Fruit fly (Drosophila melanogaster) whole organism, embryonic: ENCODE measurements around the gene RpS25.

ENCODE experiments used
- Ada2b ChIP-seq: fragments of 200-800 bp; sonication (Bioruptor generic); IDR thresholded peaks from 2 replicates; pipeline ENCODE4 v1.3.6; 2022; ENCODE audit warnings: missing biosample characterization, missing genetic modification characterization
- Adf1 ChIP-seq: fragments of 200-800 bp; sonication (Bioruptor generic); IDR thresholded peaks from 2 replicates; pipeline ENCODE4 v1.3.6; 2022; ENCODE audit warnings: missing biosample characterization, missing genetic modification characterization
- CG10654 ChIP-seq: fragments of 200-800 bp; sonication (Bioruptor generic); optimal IDR thresholded peaks from 2 replicates; lab custom pipeline; 2016; ENCODE audit warnings: missing biosample characterization, missing genetic modification characterization
- CG11398 ChIP-seq: fragments of 200-800 bp; sonication (Bioruptor generic); optimal IDR thresholded peaks from 2 replicates; lab custom pipeline; 2016; ENCODE audit warnings: missing biosample characterization, missing genetic modification characterization
- CG1233 ChIP-seq: fragments of 200-800 bp; sonication (Bioruptor generic); optimal IDR thresholded peaks from 4 replicates; lab custom pipeline; 2018; ENCODE audit warnings: missing biosample characterization, mild to moderate bottlenecking, missing genetic modification characterization
- CG13775 ChIP-seq: fragments of 200-800 bp; sonication (Bioruptor generic); optimal IDR thresholded peaks from 3 replicates; lab custom pipeline; 2017; ENCODE audit warnings: missing biosample characterization, mild to moderate bottlenecking, missing genetic modification characterization
- CG15479 ChIP-seq: fragments of 200-800 bp; sonication (Bioruptor generic); optimal IDR thresholded peaks from 3 replicates; lab custom pipeline; 2019; ENCODE audit warnings: missing biosample characterization, mild to moderate bottlenecking, missing genetic modification characterization, moderate library complexity
- CG16863 ChIP-seq: fragments of 200-800 bp; sonication (Bioruptor generic); optimal IDR thresholded peaks from 3 replicates; lab custom pipeline; 2016; ENCODE audit warnings: missing biosample characterization, missing genetic modification characterization
- CG17361 ChIP-seq: fragments of 200-800 bp; sonication (Bioruptor generic); IDR thresholded peaks from 3 replicates; pipeline ENCODE4 v1.3.6; 2022; ENCODE audit warnings: missing biosample characterization, missing genetic modification characterization
- CG2712 ChIP-seq: fragments of 200-800 bp; optimal IDR thresholded peaks from 3 replicates; lab custom pipeline; 2019; ENCODE audit warnings: missing biosample characterization, mild to moderate bottlenecking, missing genetic modification characterization, moderate library complexity
- CG2875 ChIP-seq: fragments of 200-800 bp; sonication (Bioruptor generic); optimal IDR thresholded peaks from 2 replicates; lab custom pipeline; 2017; ENCODE audit warnings: missing biosample characterization, mild to moderate bottlenecking, missing genetic modification characterization, missing genetic modification reagents
- CG3281 ChIP-seq: fragments of 200-800 bp; sonication (Bioruptor generic); optimal IDR thresholded peaks from 3 replicates; lab custom pipeline; 2017; ENCODE audit warnings: missing biosample characterization, mild to moderate bottlenecking, missing genetic modification characterization
- CG3726 ChIP-seq: fragments of 200-800 bp; sonication (Bioruptor generic); IDR thresholded peaks from 3 replicates; pipeline ENCODE4, ENCODE4 v1.3.6; 2022; ENCODE audit warnings: missing biosample characterization, missing genetic modification characterization
- CG4282 ChIP-seq: fragments of 200-800 bp; sonication (Bioruptor generic); optimal IDR thresholded peaks from 2 replicates; lab custom pipeline; 2016; ENCODE audit warnings: missing biosample characterization, missing genetic modification characterization
- CG4360 ChIP-seq: fragments of 200-800 bp; sonication (Bioruptor generic); IDR thresholded peaks from 2 replicates; pipeline ENCODE4 v1.3.6; 2022; ENCODE audit warnings: missing biosample characterization, missing genetic modification characterization
- CG4707 ChIP-seq: fragments of 200-800 bp; sonication (Bioruptor generic); optimal IDR thresholded peaks from 2 replicates; lab custom pipeline; 2018; ENCODE audit warnings: missing biosample characterization, mild to moderate bottlenecking, missing genetic modification characterization, moderate library complexity
- CG5953 ChIP-seq: fragments of 200-800 bp; sonication (Bioruptor generic); IDR thresholded peaks from 2 replicates; pipeline ENCODE4 v1.3.6; 2022; ENCODE audit warnings: missing biosample characterization, missing genetic modification characterization
- CG7357 ChIP-seq: fragments of 200-800 bp; sonication (Bioruptor generic); IDR thresholded peaks from 3 replicates; pipeline ENCODE4 v1.3.6; 2022; ENCODE audit warnings: missing biosample characterization, missing genetic modification characterization
- CG7786 ChIP-seq: fragments of 200-800 bp; sonication (Bioruptor generic); optimal IDR thresholded peaks from 2 replicates; lab custom pipeline; 2016; ENCODE audit warnings: missing biosample characterization, missing genetic modification characterization
- CG7839 ChIP-seq: fragments of 200-800 bp; sonication (Bioruptor generic); optimal IDR thresholded peaks from 3 replicates; lab custom pipeline; 2018; ENCODE audit warnings: missing biosample characterization, mild to moderate bottlenecking, missing genetic modification characterization, moderate library complexity
- CG7928 ChIP-seq: fragments of 200-800 bp; sonication (Bioruptor generic); optimal IDR thresholded peaks from 2 replicates; lab custom pipeline; 2017; ENCODE audit warnings: missing biosample characterization, mild to moderate bottlenecking, missing genetic modification characterization
- CG9437 ChIP-seq: fragments of 200-800 bp; sonication (Bioruptor generic); optimal IDR thresholded peaks from 2 replicates; lab custom pipeline; 2018; ENCODE audit warnings: missing biosample characterization, mild to moderate bottlenecking, missing genetic modification characterization
- Camta ChIP-seq: fragments of 200-800 bp; sonication (Bioruptor generic); optimal IDR thresholded peaks from 2 replicates; lab custom pipeline; 2016; ENCODE audit warnings: missing biosample characterization, missing genetic modification characterization
- CrebB ChIP-seq: fragments of 200-800 bp; sonication (Bioruptor generic); optimal IDR thresholded peaks from 3 replicates; lab custom pipeline; 2018; ENCODE audit warnings: missing biosample characterization, mild to moderate bottlenecking, missing genetic modification characterization
- D19B ChIP-seq: fragments of 200-800 bp; sonication (Bioruptor generic); optimal IDR thresholded peaks from 2 replicates; lab custom pipeline; 2017; ENCODE audit warnings: missing biosample characterization, mild to moderate bottlenecking, missing genetic modification characterization
- Dip2 ChIP-seq: fragments of 200-800 bp; sonication (Bioruptor generic); IDR thresholded peaks from 2 replicates; pipeline ENCODE4 v1.3.6; 2022; ENCODE audit warnings: missing biosample characterization, missing genetic modification characterization
- Dll ChIP-seq: fragments of 200-800 bp; sonication (Bioruptor generic); IDR thresholded peaks from 4 replicates; pipeline ENCODE4 v1.3.6; 2022; ENCODE audit warnings: missing biosample characterization, missing genetic modification characterization; ENCODE audit not compliant: partially characterized antibody
- E2f1 ChIP-seq: fragments of 200-800 bp; sonication (Bioruptor generic); IDR thresholded peaks from 2 replicates; pipeline ENCODE4 v1.3.6; 2022; ENCODE audit warnings: missing biosample characterization, missing genetic modification characterization
- Ets65A ChIP-seq: fragments of 200-800 bp; sonication (Bioruptor generic); peaks from one replicate; lab custom pipeline; 2016; ENCODE audit warnings: missing biosample characterization, missing genetic modification characterization
- Gug ChIP-seq: fragments of 200-800 bp; sonication (Bioruptor generic); IDR thresholded peaks from 4 replicates; pipeline ENCODE4 v1.3.6; 2022; ENCODE audit warnings: missing biosample characterization, missing genetic modification characterization
- Hand ChIP-seq: fragments of 200-800 bp; sonication (Bioruptor generic); optimal IDR thresholded peaks from 2 replicates; lab custom pipeline; 2017; ENCODE audit warnings: mild to moderate bottlenecking, missing biosample characterization, missing genetic modification reagents, missing genetic modification characterization
- Hr39 ChIP-seq: fragments of >200 bp; optimal IDR thresholded peaks from 2 replicates; lab custom pipeline; 2017
- Mad ChIP-seq: fragments of 200-800 bp; sonication (Bioruptor generic); optimal IDR thresholded peaks from 2 replicates; lab custom pipeline; 2016; ENCODE audit warnings: missing biosample characterization, missing genetic modification characterization
- NFAT ChIP-seq: fragments of 200-800 bp; sonication (Bioruptor generic); IDR thresholded peaks from 2 replicates; pipeline ENCODE4 v1.3.6; 2022; ENCODE audit warnings: missing biosample characterization, missing genetic modification characterization
- PHDP ChIP-seq: fragments of 200-800 bp; sonication (Bioruptor generic); optimal IDR thresholded peaks from 3 replicates; lab custom pipeline; 2018; ENCODE audit warnings: missing biosample characterization, mild to moderate bottlenecking, missing genetic modification characterization, moderate library complexity
- Poxn ChIP-seq: fragments of 200-800 bp; sonication (Bioruptor generic); IDR thresholded peaks from 2 replicates; pipeline ENCODE4 v1.3.6; 2022; ENCODE audit warnings: missing biosample characterization, missing genetic modification characterization
- Trl ChIP-seq, 3 experiments: fragments of >200 bp in 2 of 3; fragments of 200-800 bp in 1 of 3; sonication (Bioruptor generic) in 1 of 3; optimal IDR thresholded peaks; 2 replicates in 1 of 3; 3 replicates in 2 of 3; lab custom pipeline; 2016 to 2017; ENCODE audit warnings: missing biosample characterization in 1 of 3, missing genetic modification characterization in 1 of 3
- chm ChIP-seq: fragments of 200-800 bp; sonication (Bioruptor generic); IDR thresholded peaks from 2 replicates; pipeline ENCODE4 v1.3.6; 2022; ENCODE audit warnings: missing biosample characterization, missing genetic modification characterization
- fru ChIP-seq: fragments of >200 bp; optimal IDR thresholded peaks from 2 replicates; lab custom pipeline; 2017
- gcm2 ChIP-seq: fragments of 200-800 bp; sonication (Bioruptor generic); optimal IDR thresholded peaks from 2 replicates; lab custom pipeline; 2016; ENCODE audit warnings: missing biosample characterization, missing genetic modification characterization
- hb ChIP-seq: fragments of 200-800 bp; sonication (Bioruptor generic); IDR thresholded peaks from 3 replicates; pipeline ENCODE4 v1.3.6; 2022; ENCODE audit warnings: missing biosample characterization, missing genetic modification characterization; ENCODE audit not compliant: partially characterized antibody
- her ChIP-seq: fragments of 200-800 bp; sonication (Bioruptor generic); optimal IDR thresholded peaks from 2 replicates; lab custom pipeline; 2016; ENCODE audit warnings: missing biosample characterization, missing genetic modification characterization
- hth ChIP-seq: fragments of >200 bp; optimal IDR thresholded peaks from 2 replicates; lab custom pipeline; 2017; ENCODE audit warnings: inconsistent platforms
- kay ChIP-seq: fragments of 200-800 bp; sonication (Bioruptor generic); optimal IDR thresholded peaks from 2 replicates; lab custom pipeline; 2016; ENCODE audit warnings: missing biosample characterization, missing genetic modification characterization
- mirr ChIP-seq: fragments of 200-800 bp; sonication (Bioruptor generic); optimal IDR thresholded peaks from 3 replicates; lab custom pipeline; 2018; ENCODE audit warnings: missing biosample characterization, mild to moderate bottlenecking, missing genetic modification characterization
- prd ChIP-seq, 3 experiments: fragments of >200 bp in 2 of 3; fragments of 200-800 bp in 1 of 3; sonication (Bioruptor generic) in 1 of 3; optimal IDR thresholded peaks in 2 of 3; IDR thresholded peaks in 1 of 3; 2 replicates in 2 of 3; 3 replicates in 1 of 3; pipeline versions ENCODE4 v1.3.6 to Lab custom; 2017 to 2022; ENCODE audit warnings: missing biosample characterization in 1 of 3, missing genetic modification characterization in 1 of 3
- salm ChIP-seq: fragments of 200-800 bp; sonication (Bioruptor generic); optimal IDR thresholded peaks from 2 replicates; lab custom pipeline; 2018; ENCODE audit warnings: missing biosample characterization, mild to moderate bottlenecking, missing genetic modification characterization
- trem ChIP-seq: fragments of 200-800 bp; optimal IDR thresholded peaks from 3 replicates; lab custom pipeline; 2019; ENCODE audit warnings: missing biosample characterization, mild to moderate bottlenecking, missing genetic modification characterization, moderate library complexity
- trh ChIP-seq: fragments of 200-800 bp; sonication (Bioruptor generic); optimal IDR thresholded peaks from 2 replicates; lab custom pipeline; 2016; ENCODE audit warnings: missing biosample characterization, missing genetic modification characterization
- vfl ChIP-seq: fragments of 200-800 bp; sonication (Bioruptor generic); optimal IDR thresholded peaks from 2 replicates; lab custom pipeline; 2016; ENCODE audit warnings: missing biosample characterization, missing genetic modification characterization

RpS25 gene

dm6 chr3R:11211291-11212061 lies 4.6 kb downstream of the RpS25 start:
- peak; percentile 53 for TF ChIP-seq CG13775 (GFP tag; lab: Kevin White, UChicago)
- TF ChIP-seq Camta: peak; percentile 34
- no peak for TF ChIP-seq CrebB (tag; lab: Kevin White, UChicago)
- TF ChIP-seq Dip2: no peak
- TF ChIP-seq hb (GFP tag; lab: Robert Waterston, UW): no peak
- peak; percentile 65 for TF ChIP-seq Mad
- TF ChIP-seq CG4360 (GFP tag; lab: Robert Waterston, UW): peak; percentile 73
- TF ChIP-seq CG10654: peak; percentile 23
- peak; percentile 57 for TF ChIP-seq D19B
- peak; percentile 14 for TF ChIP-seq CG4282 (GFP tag; lab: Kevin White, UChicago)
- peak; percentile 98 for TF ChIP-seq Ets65A (GFP tag; lab: Kevin White, UChicago)
- TF ChIP-seq CG7928 (GFP tag; lab: Kevin White, UChicago): no peak
- peak; percentile 70 for TF ChIP-seq CG7786 (GFP tag; lab: Kevin White, UChicago)
- TF ChIP-seq CG15479 (GFP tag; lab: Kevin White, UChicago): no peak
- peak; percentile 72 for TF ChIP-seq CG2712 (tag; lab: Kevin White, UChicago)
- peak; percentile 73 for TF ChIP-seq vfl (GFP tag; lab: Kevin White, UChicago)
- TF ChIP-seq Hr39 (lab: Kevin White, UChicago): no peak
- peak; percentile 55 for TF ChIP-seq CG5953 (GFP tag; lab: Robert Waterston, UW)
- TF ChIP-seq CG3726 (GFP tag; lab: Robert Waterston, UW): peak; percentile 53; the same call in 1 of the 3 replicates
- peak; percentile 63 for TF ChIP-seq CG3281 (GFP tag; lab: Kevin White, UChicago)
- TF ChIP-seq E2f1 (GFP tag; lab: Robert Waterston, UW): peak; percentile 60
- peak; percentile 37 for TF ChIP-seq CG9437
- TF ChIP-seq prd (optimal IDR thresholded peaks at IDR 0.05; lab: Kevin White, UChicago): no peak
- TF ChIP-seq prd (GFP tag; IDR thresholded peaks at IDR 0.05; lab: Robert Waterston, UW): peak; percentile 87
- peak; percentile 73 for TF ChIP-seq Ada2b (GFP tag; lab: Robert Waterston, UW)
- no peak for TF ChIP-seq CG4707 (GFP tag; lab: Kevin White, UChicago)
- 0 out of 4 replicates have a peak, but pooled peaks have one; percentile 20 for TF ChIP-seq Dll (GFP tag; lab: Robert Waterston, UW)
- peak; percentile 61 for TF ChIP-seq PHDP
- peak; percentile 39 for TF ChIP-seq trem (tag; lab: Kevin White, UChicago)
- peak; percentile 31 for TF ChIP-seq CG2875
- TF ChIP-seq fru: no peak
- TF ChIP-seq Poxn (GFP tag; lab: Robert Waterston, UW): no peak
- no peak for TF ChIP-seq Hand (GFP tag; lab: Kevin White, UChicago)
- peak; percentile 18 for TF ChIP-seq gcm2
- TF ChIP-seq hth: no peak
- TF ChIP-seq CG11398 (GFP tag; lab: Kevin White, UChicago): peak; percentile 28
- TF ChIP-seq CG17361: peak; percentile 66
- TF ChIP-seq CG1233 (GFP tag; lab: Kevin White, UChicago): peak; percentile 56
- TF ChIP-seq NFAT (GFP tag; lab: Robert Waterston, UW): peak; percentile 87
- TF ChIP-seq chm (GFP tag; lab: Robert Waterston, UW): peak; percentile 44; the same call in 1 of the 2 replicates
- peak; percentile 51; the same call in 1 of the 3 replicates for TF ChIP-seq CG7357 (GFP tag; lab: Robert Waterston, UW)
- peak; percentile 68 for TF ChIP-seq CG16863 (GFP tag; lab: Kevin White, UChicago)
- TF ChIP-seq mirr (GFP tag; lab: Kevin White, UChicago): peak; percentile 68
- no peak for TF ChIP-seq salm (tag; lab: Kevin White, UChicago)
- no peak for TF ChIP-seq trh (GFP tag; lab: Kevin White, UChicago)
- TF ChIP-seq kay (GFP tag; lab: Kevin White, UChicago): peak; percentile 84
- peak; percentile 47 for TF ChIP-seq her (GFP tag; lab: Kevin White, UChicago)
- TF ChIP-seq Trl (optimal IDR thresholded peaks at IDR 0.05; lab: Kevin White, UChicago): no peak
- TF ChIP-seq Trl (GFP tag; optimal IDR thresholded peaks at IDR 0.05; lab: Kevin White, UChicago): peak; percentile 63
- TF ChIP-seq CG7839 (tag; lab: Kevin White, UChicago): peak; percentile 75
- TF ChIP-seq Gug (GFP tag; lab: Robert Waterston, UW): peak; percentile 87
- peak; percentile 33; the same call in 1 of the 2 replicates for TF ChIP-seq Adf1 (GFP tag; lab: Robert Waterston, UW)
